Worm (Caenorhabditis elegans) whole organism, young adult: ENCODE results near the gene puf-5.
A peak's percentile ranks its signal among the peaks of the same experiment; 100 is the strongest.

Experiments used
- F23B12.7 ChIP-seq: sonication (generic microtip); optimal IDR thresholded peaks from 2 replicates; lab custom pipeline; 2017; ENCODE audit warnings: missing genetic modification characterization, mild to moderate bottlenecking, missing compliant biosample characterization, antibody characterized with exemption, moderate library complexity; ENCODE audit not compliant: insufficient read depth
- F33H1.4 ChIP-seq: fragments of 200-800 bp; sonication (Bioruptor generic); IDR thresholded peaks from 2 replicates; pipeline ENCODE4 v1.3.6; 2022; ENCODE audit warnings: missing genetic modification reagents, missing genetic modification characterization, missing compliant biosample characterization
- F39B2.1 ChIP-seq: fragments of 200-800 bp; sonication (Bioruptor generic); IDR thresholded peaks from 2 replicates; pipeline ENCODE4 v1.3.6; 2022; ENCODE audit warnings: missing genetic modification reagents, missing genetic modification characterization, missing compliant biosample characterization
- F49E8.2 ChIP-seq: sonication (generic microtip); optimal IDR thresholded peaks from 3 replicates; lab custom pipeline; 2017; ENCODE audit warnings: missing genetic modification characterization, mild to moderate bottlenecking, missing compliant biosample characterization, antibody characterized with exemption, moderate library complexity; ENCODE audit not compliant: insufficient read depth
- F57A8.1 ChIP-seq: fragments of 200-800 bp; sonication (Bioruptor generic); optimal IDR thresholded peaks from 2 replicates; lab custom pipeline; 2018; ENCODE audit warnings: mild to moderate bottlenecking, missing genetic modification characterization, moderate library complexity, missing compliant biosample characterization
- K12H6.12 ChIP-seq: fragments of 200-800 bp; sonication (Bioruptor generic); optimal IDR thresholded peaks from 2 replicates; lab custom pipeline; 2018; ENCODE audit warnings: mild to moderate bottlenecking, missing genetic modification characterization, missing compliant biosample characterization
- Y56A3A.18 ChIP-seq: fragments of 200-800 bp; sonication (Bioruptor generic); IDR thresholded peaks from 2 replicates; pipeline ENCODE4 v1.3.6; 2022; ENCODE audit warnings: missing genetic modification reagents, missing genetic modification characterization, missing compliant biosample characterization
- ZK185.1 ChIP-seq: sonication (generic microtip); optimal IDR thresholded peaks from 2 replicates; lab custom pipeline; 2016; ENCODE audit warnings: mild to moderate bottlenecking, missing genetic modification characterization, missing compliant biosample characterization; ENCODE audit not compliant: poor library complexity, severe bottlenecking
- aptf-3 ChIP-seq: fragments of 200-800 bp; sonication (Bioruptor generic); IDR thresholded peaks from 2 replicates; pipeline ENCODE4 v1.3.6; 2022; ENCODE audit warnings: missing genetic modification characterization, missing compliant biosample characterization
- atf-7 ChIP-seq: sonication (generic microtip); optimal IDR thresholded peaks from 2 replicates; lab custom pipeline; 2017; ENCODE audit warnings: mild to moderate bottlenecking, missing genetic modification characterization, missing compliant biosample characterization
- attf-6 ChIP-seq: fragments of 200-800 bp; sonication (Bioruptor generic); IDR thresholded peaks from 2 replicates; pipeline ENCODE4 v1.3.6; 2022; ENCODE audit warnings: missing genetic modification reagents, missing genetic modification characterization, missing compliant biosample characterization
- bed-1 ChIP-seq: fragments of 200-800 bp; sonication (Bioruptor generic); IDR thresholded peaks from 2 replicates; pipeline ENCODE4 v1.3.6; 2022; ENCODE audit warnings: missing genetic modification reagents, missing genetic modification characterization, missing compliant biosample characterization
- die-1 ChIP-seq: sonication (generic microtip); optimal IDR thresholded peaks from 2 replicates; lab custom pipeline; 2016; ENCODE audit warnings: missing genotype, mild to moderate bottlenecking, missing genetic modification characterization, missing compliant biosample characterization
- dpff-1 ChIP-seq: sonication (generic microtip); optimal IDR thresholded peaks from 2 replicates; lab custom pipeline; 2017; ENCODE audit warnings: mild to moderate bottlenecking, missing genetic modification characterization, missing compliant biosample characterization
- efl-1 ChIP-seq: fragments of 150-350 bp; optimal IDR thresholded peaks from 2 replicates; lab custom pipeline; 2014; ENCODE audit warnings: missing biosample characterization, missing genetic modification reagents, missing genetic modification characterization
- egl-44 ChIP-seq: fragments of 200-800 bp; sonication (Bioruptor generic); IDR thresholded peaks from 2 replicates; pipeline ENCODE4 v1.3.6; 2022; ENCODE audit warnings: missing genetic modification reagents, missing genetic modification characterization, missing compliant biosample characterization
- egrh-3 ChIP-seq: fragments of 200-800 bp; sonication (Bioruptor generic); IDR thresholded peaks from 2 replicates; pipeline ENCODE4 v1.3.6; 2022; ENCODE audit warnings: missing genetic modification reagents, missing genetic modification characterization, missing compliant biosample characterization
- ets-4 ChIP-seq: fragments of 200-800 bp; sonication (Bioruptor generic); optimal IDR thresholded peaks from 2 replicates; lab custom pipeline; 2018; ENCODE audit warnings: mild to moderate bottlenecking, missing genetic modification characterization, missing compliant biosample characterization
- hlh-26 ChIP-seq: fragments of 200-800 bp; sonication (Bioruptor generic); conservative IDR thresholded peaks from 2 replicates; pipeline ENCODE4 v1.3.6; 2022; ENCODE audit warnings: missing genetic modification reagents, missing genetic modification characterization, missing compliant biosample characterization
- hrde-1 ChIP-seq: sonication (generic microtip); optimal IDR thresholded peaks from 2 replicates; lab custom pipeline; 2016; ENCODE audit warnings: missing genetic modification characterization, mild to moderate bottlenecking, missing compliant biosample characterization, moderate library complexity, missing genotype, missing genetic modification reagents, borderline replicate concordance
- let-607 ChIP-seq, 2 experiments: fragments of 200-800 bp in 1 of 2; sonication (Bioruptor generic) in 1 of 2; sonication (generic microtip) in 1 of 2; optimal IDR thresholded peaks; 2 replicates each; lab custom pipeline; 2016 to 2018; ENCODE audit warnings: mild to moderate bottlenecking in 2 of 2, missing compliant biosample characterization in 2 of 2, missing genetic modification characterization in 2 of 2, moderate library complexity in 2 of 2, missing genotype in 1 of 2
- lin-40 ChIP-seq: sonication (generic microtip); optimal IDR thresholded peaks from 2 replicates; lab custom pipeline; 2016; ENCODE audit warnings: missing genetic modification characterization, mild to moderate bottlenecking, missing compliant biosample characterization, missing genotype, missing genetic modification reagents
- lsl-1 ChIP-seq: fragments of 200-800 bp; sonication (Bioruptor generic); optimal IDR thresholded peaks from 2 replicates; lab custom pipeline; 2018; ENCODE audit warnings: mild to moderate bottlenecking, missing genetic modification characterization, moderate library complexity, missing compliant biosample characterization
- lsy-27 ChIP-seq: sonication (generic microtip); optimal IDR thresholded peaks from 2 replicates; lab custom pipeline; 2017; ENCODE audit warnings: missing genetic modification characterization, mild to moderate bottlenecking, missing compliant biosample characterization, antibody characterized with exemption, missing genotype, borderline replicate concordance; ENCODE audit not compliant: insufficient read depth
- mel-28 ChIP-seq: sonication (generic microtip); optimal IDR thresholded peaks from 2 replicates; lab custom pipeline; 2016; ENCODE audit warnings: borderline replicate concordance, mild to moderate bottlenecking, missing genetic modification characterization, missing compliant biosample characterization
- mes-4 ChIP-seq: sonication (generic microtip); optimal IDR thresholded peaks from 2 replicates; lab custom pipeline; 2016; ENCODE audit warnings: missing genotype, missing genetic modification characterization, missing compliant biosample characterization
- nhr-120 ChIP-seq: fragments of 200-800 bp; sonication (Bioruptor generic); IDR thresholded peaks from 2 replicates; pipeline ENCODE4 v1.3.6; 2022; ENCODE audit warnings: missing genetic modification characterization, missing compliant biosample characterization
- nhr-80 ChIP-seq: sonication (generic microtip); optimal IDR thresholded peaks from 2 replicates; lab custom pipeline; 2016; ENCODE audit warnings: missing genetic modification characterization, missing compliant biosample characterization
- nhr-90 ChIP-seq: sonication (generic microtip); optimal IDR thresholded peaks from 2 replicates; lab custom pipeline; 2016; ENCODE audit warnings: missing genotype, mild to moderate bottlenecking, missing genetic modification characterization, missing compliant biosample characterization
- pbrm-1 ChIP-seq: fragments of 200-800 bp; sonication (Bioruptor generic); IDR thresholded peaks from 2 replicates; pipeline ENCODE4 v1.3.6; 2022; ENCODE audit warnings: missing genetic modification reagents, missing genetic modification characterization, missing compliant biosample characterization
- rec-8 ChIP-seq, 2 experiments: sonication (generic microtip); optimal IDR thresholded peaks; 2 replicates each; lab custom pipeline; 2016; ENCODE audit warnings: mild to moderate bottlenecking in 2 of 2, missing genetic modification characterization in 2 of 2, missing genetic modification reagents in 2 of 2, missing genotype in 2 of 2, missing biosample characterization in 1 of 2, missing compliant biosample characterization in 1 of 2, moderate library complexity in 1 of 2
- repo-1 ChIP-seq: sonication (generic microtip); optimal IDR thresholded peaks from 2 replicates; lab custom pipeline; 2017; ENCODE audit warnings: mild to moderate bottlenecking, missing genetic modification characterization, missing compliant biosample characterization
- rpc-1 ChIP-seq, 2 experiments: fragments of 150-350 bp in 1 of 2; sonication (generic microtip) in 1 of 2; optimal IDR thresholded peaks; 2 replicates each; lab custom pipeline; 2014 to 2018; ENCODE audit warnings: missing biosample characterization in 1 of 2, missing genetic modification characterization in 1 of 2, missing genetic modification reagents in 1 of 2, missing genotype in 1 of 2
- snpc-1.1 ChIP-seq: sonication (generic microtip); optimal IDR thresholded peaks from 2 replicates; lab custom pipeline; 2017; ENCODE audit warnings: missing genetic modification characterization, mild to moderate bottlenecking, missing compliant biosample characterization, antibody characterized with exemption, moderate library complexity, missing genotype, missing genetic modification reagents; ENCODE audit not compliant: insufficient read depth
- snpc-4 ChIP-seq, 5 experiments: fragments of 150-350 bp in 1 of 5; sonication (generic microtip) in 4 of 5; optimal IDR thresholded peaks; 2 replicates each; lab custom pipeline; 2014 to 2018; ENCODE audit warnings: missing genetic modification characterization in 5 of 5, missing biosample characterization in 3 of 5, antibody characterized with exemption in 2 of 5, mild to moderate bottlenecking in 2 of 5, missing compliant biosample characterization in 2 of 5, missing genotype in 2 of 5, moderate library complexity in 2 of 5, missing genetic modification reagents in 1 of 5
- sptf-2 ChIP-seq: fragments of 200-800 bp; sonication (Bioruptor generic); optimal IDR thresholded peaks from 2 replicates; lab custom pipeline; 2018; ENCODE audit warnings: mild to moderate bottlenecking, missing genetic modification characterization, missing compliant biosample characterization
- tbx-9 ChIP-seq: sonication (generic microtip); optimal IDR thresholded peaks from 2 replicates; lab custom pipeline; 2016; ENCODE audit warnings: borderline replicate concordance, missing genetic modification characterization, inconsistent platforms, missing compliant biosample characterization
- xnd-1 ChIP-seq: sonication (generic microtip); optimal IDR thresholded peaks from 2 replicates; lab custom pipeline; 2016; ENCODE audit warnings: missing genotype, missing genetic modification reagents, missing genetic modification characterization, missing compliant biosample characterization
- zfh-2 ChIP-seq: fragments of 200-800 bp; sonication (Bioruptor generic); conservative IDR thresholded peaks from 2 replicates; pipeline ENCODE4 v1.3.6; 2022; ENCODE audit warnings: missing genetic modification reagents, missing genetic modification characterization, missing compliant biosample characterization
- ztf-18 ChIP-seq: sonication (generic microtip); optimal IDR thresholded peaks from 2 replicates; lab custom pipeline; 2016; ENCODE audit warnings: missing genotype, mild to moderate bottlenecking, missing genetic modification characterization, missing compliant biosample characterization
- ztf-22 ChIP-seq: fragments of 200-800 bp; sonication (Bioruptor generic); optimal IDR thresholded peaks from 2 replicates; lab custom pipeline; 2018; ENCODE audit warnings: mild to moderate bottlenecking, missing genetic modification characterization, moderate library complexity, missing compliant biosample characterization
- ztf-26 ChIP-seq: sonication (generic microtip); optimal IDR thresholded peaks from 2 replicates; lab custom pipeline; 2017; ENCODE audit warnings: missing genetic modification characterization, missing compliant biosample characterization
- ztf-28 ChIP-seq: fragments of 200-800 bp; sonication (Bioruptor generic); IDR thresholded peaks from 2 replicates; pipeline ENCODE4 v1.3.6; 2022; ENCODE audit warnings: missing genetic modification reagents, missing genetic modification characterization, missing compliant biosample characterization
- ztf-6 ChIP-seq: fragments of 200-800 bp; sonication (Bioruptor generic); IDR thresholded peaks from 2 replicates; pipeline ENCODE4 v1.3.6; 2022; ENCODE audit warnings: missing genetic modification reagents, missing genetic modification characterization, missing compliant biosample characterization

puf-5 gene

DNA sequence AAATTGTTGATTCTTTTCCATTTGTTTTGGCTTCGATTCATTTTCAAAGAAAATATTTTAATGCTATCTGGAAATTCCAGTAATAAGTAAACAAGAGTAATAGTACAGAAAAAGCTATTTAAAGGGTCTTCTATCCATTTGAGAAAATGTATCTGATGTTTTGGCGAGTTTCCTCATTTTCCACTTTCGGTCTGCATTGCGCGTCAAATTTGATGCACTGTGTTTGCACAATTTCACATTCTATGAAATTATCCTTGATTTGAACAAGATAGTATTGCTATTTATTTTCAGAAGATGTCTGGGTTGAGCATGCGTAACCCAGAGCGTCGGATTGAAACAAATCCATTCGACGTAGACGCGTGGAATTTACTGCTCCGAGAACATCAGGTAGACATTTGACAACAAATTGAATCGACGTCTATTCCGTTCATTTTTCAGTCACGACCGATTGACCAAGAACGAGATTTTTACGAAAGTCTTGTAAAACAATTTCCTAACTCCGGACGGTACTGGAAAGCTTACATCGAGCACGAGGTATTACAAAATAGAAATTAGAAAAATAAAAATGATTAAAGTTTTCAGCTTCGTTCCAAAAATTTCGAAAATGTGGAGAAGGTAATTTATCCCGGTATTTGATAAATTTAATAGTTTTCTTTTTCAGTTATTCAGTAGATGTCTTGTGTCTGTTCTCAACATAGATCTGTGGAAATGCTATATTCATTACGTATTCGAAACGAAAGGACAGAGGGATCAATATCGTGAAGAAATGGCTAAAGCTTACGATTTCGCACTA lies 28.4 kb downstream of the puf-5 start, which contains the start of gene suf-1:
suf-1 (plus strand) TSS at position 280 of the 793 bp plus-strand sequence.
- TF ChIP-seq repo-1 (no peak), dpff-1 (tag; lab: Kevin White, UChicago) (no peak), ztf-22 (GFP tag; lab: Kevin White, UChicago) (no peak), ztf-18 (tag; lab: Kevin White, UChicago) (no peak), F33H1.4 (GFP tag; lab: Robert Waterston, UW) (peak; percentile 65), snpc-4 (GFP tag; optimal IDR thresholded peaks at IDR 0.05; lab: Kevin White, UChicago) (peak; percentile 49), snpc-4 (tag; optimal IDR thresholded peaks at IDR 0.05; lab: Kevin White, UChicago) (peak in 3 of 4 experiments; percentile 29 to 81 (median 42)), nhr-80 (tag; lab: Kevin White, UChicago) (no peak), egl-44 (GFP tag; lab: Robert Waterston, UW) (no peak), ztf-28 (GFP tag; lab: Robert Waterston, UW) (no peak), attf-6 (GFP tag; lab: Robert Waterston, UW) (peak; percentile 73), egrh-3 (no peak), efl-1 (GFP tag; lab: Kevin White, UChicago) (peak; percentile 43), bed-1 (GFP tag; lab: Robert Waterston, UW) (0 out of 2 replicates have a peak, but pooled peaks have one; percentile 20), hlh-26 (GFP tag; lab: Robert Waterston, UW) (no peak), F57A8.1 (GFP tag; lab: Kevin White, UChicago) (no peak), atf-7 (peak; percentile 56), mes-4 (tag; lab: Kevin White, UChicago) (no peak), let-607 (tag; optimal IDR thresholded peaks at IDR 0.05; lab: Kevin White, UChicago) (no peak), Y56A3A.18 (GFP tag; lab: Robert Waterston, UW) (peak; percentile 75; the same call in 1 of the 2 replicates), nhr-120 (GFP tag; lab: Robert Waterston, UW) (no peak), nhr-90 (no peak), lsl-1 (peak; percentile 58), F39B2.1 (GFP tag; lab: Robert Waterston, UW) (no peak), aptf-3 (GFP tag; lab: Robert Waterston, UW) (peak; percentile 13; the same call in 1 of the 2 replicates), rec-8 (tag; optimal IDR thresholded peaks at IDR 0.05; lab: Kevin White, UChicago) (no peak), lsy-27 (no peak), snpc-1.1 (tag; lab: Kevin White, UChicago) (peak; percentile 64), sptf-2 (GFP tag; lab: Kevin White, UChicago) (no peak), rpc-1 (optimal IDR thresholded peaks at IDR 0.05; lab: Kevin White, UChicago) (no peak), rpc-1 (tag; optimal IDR thresholded peaks at IDR 0.05; lab: Kevin White, UChicago) (peak; percentile 3), ztf-26 (tag; lab: Kevin White, UChicago) (no peak), ets-4 (GFP tag; lab: Kevin White, UChicago) (no peak), K12H6.12 (no peak), tbx-9 (tag; lab: Kevin White, UChicago) (no peak), mel-28 (tag; lab: Kevin White, UChicago) (no peak), pbrm-1 (GFP tag; lab: Robert Waterston, UW) (peak; percentile 45; the same call in 1 of the 2 replicates), ZK185.1 (tag; lab: Kevin White, UChicago) (peak; percentile 55), hrde-1 (tag; lab: Kevin White, UChicago) (peak; percentile 92), ztf-6 (no peak), F23B12.7 (tag; lab: Kevin White, UChicago) (peak; percentile 61), F49E8.2 (peak; percentile 94), lin-40 (tag; lab: Kevin White, UChicago) (no peak), zfh-2 (GFP tag; lab: Robert Waterston, UW) (no peak), xnd-1 (tag; lab: Kevin White, UChicago) (peak; percentile 45), die-1 (peak; percentile 37)
